Fruit fly (Drosophila melanogaster) whole organism, adult: ENCODE data around the gene CG8927.
A peak's percentile ranks its signal among the peaks of the same experiment; 100 is the strongest.

Source experiments
- CG11617 ChIP-seq: fragments of 200-800 bp; sonication (Bioruptor generic); optimal IDR thresholded peaks from 2 replicates; lab custom pipeline; 2017; ENCODE audit warnings: mild to moderate bottlenecking, missing biosample characterization, missing genetic modification reagents, missing genetic modification characterization
- CG12768 ChIP-seq: fragments of 200-800 bp; sonication (Bioruptor generic); optimal IDR thresholded peaks from 2 replicates; lab custom pipeline; 2017; ENCODE audit warnings: missing biosample characterization, missing genetic modification characterization, mild to moderate bottlenecking, moderate library complexity, missing genetic modification reagents
- CG14711 ChIP-seq: fragments of 200-800 bp; sonication (Bioruptor generic); optimal IDR thresholded peaks from 2 replicates; lab custom pipeline; 2018; ENCODE audit warnings: missing biosample characterization, mild to moderate bottlenecking, missing genetic modification characterization, moderate library complexity
- CG1620 ChIP-seq: fragments of 200-800 bp; sonication (Bioruptor generic); optimal IDR thresholded peaks from 2 replicates; lab custom pipeline; 2016; ENCODE audit warnings: missing biosample characterization, missing genetic modification characterization
- CG33017 ChIP-seq: fragments of 200-800 bp; sonication (Bioruptor generic); optimal IDR thresholded peaks from 2 replicates; lab custom pipeline; 2018; ENCODE audit warnings: missing biosample characterization, mild to moderate bottlenecking, missing genetic modification characterization, moderate library complexity
- CG5204 ChIP-seq: fragments of 200-800 bp; sonication (Bioruptor generic); optimal IDR thresholded peaks from 2 replicates; lab custom pipeline; 2016; ENCODE audit warnings: missing biosample characterization, missing genetic modification characterization
- CG7045 ChIP-seq: fragments of 200-800 bp; sonication (Bioruptor generic); optimal IDR thresholded peaks from 2 replicates; lab custom pipeline; 2017; ENCODE audit warnings: missing biosample characterization, mild to moderate bottlenecking, missing genetic modification characterization
- CG7101 ChIP-seq: fragments of 200-800 bp; sonication (Bioruptor generic); optimal IDR thresholded peaks from 2 replicates; lab custom pipeline; 2018; ENCODE audit warnings: missing biosample characterization, mild to moderate bottlenecking, missing genetic modification characterization, moderate library complexity
- Clk ChIP-seq: fragments of 200-800 bp; sonication (Bioruptor generic); optimal IDR thresholded peaks from 2 replicates; lab custom pipeline; 2017; ENCODE audit warnings: missing biosample characterization, missing genetic modification characterization
- Crg-1 ChIP-seq: fragments of 200-800 bp; sonication (Bioruptor generic); optimal IDR thresholded peaks from 2 replicates; lab custom pipeline; 2016; ENCODE audit warnings: missing biosample characterization, missing genetic modification characterization
- Hr96 ChIP-seq: fragments of 200-800 bp; sonication (Bioruptor generic); optimal IDR thresholded peaks from 2 replicates; lab custom pipeline; 2016; ENCODE audit warnings: missing biosample characterization, missing genetic modification characterization
- Mnt ChIP-seq: fragments of 200-800 bp; sonication (Bioruptor generic); optimal IDR thresholded peaks from 2 replicates; lab custom pipeline; 2016; ENCODE audit warnings: missing biosample characterization, mild to moderate bottlenecking, missing genetic modification characterization
- bab1 ChIP-seq: fragments of 200-800 bp; sonication (Bioruptor generic); optimal IDR thresholded peaks from 3 replicates; lab custom pipeline; 2019; ENCODE audit warnings: missing biosample characterization, mild to moderate bottlenecking, missing genetic modification characterization, moderate library complexity
- cic ChIP-seq: fragments of 200-800 bp; sonication (Bioruptor generic); optimal IDR thresholded peaks from 2 replicates; lab custom pipeline; 2017; ENCODE audit warnings: missing biosample characterization, mild to moderate bottlenecking, missing genetic modification characterization, moderate library complexity
- cnc ChIP-seq, 2 experiments: fragments of >200 bp; optimal IDR thresholded peaks; 2 replicates each; lab custom pipeline; 2017
- kay ChIP-seq: fragments of 200-800 bp; sonication (Bioruptor generic); peaks from one replicate; lab custom pipeline; 2016; ENCODE audit warnings: missing biosample characterization, missing genetic modification characterization, borderline replicate concordance
- ovo ChIP-seq: fragments of 200-800 bp; sonication (Bioruptor generic); optimal IDR thresholded peaks from 2 replicates; lab custom pipeline; 2016; ENCODE audit warnings: missing biosample characterization, missing genetic modification characterization
- pad ChIP-seq: fragments of 200-800 bp; sonication (Bioruptor generic); optimal IDR thresholded peaks from 3 replicates; lab custom pipeline; 2017; ENCODE audit warnings: missing biosample characterization, missing genetic modification characterization, mild to moderate bottlenecking, moderate library complexity, missing genetic modification reagents
- tj ChIP-seq: fragments of 200-800 bp; sonication (Bioruptor generic); optimal IDR thresholded peaks from 3 replicates; lab custom pipeline; 2017; ENCODE audit warnings: missing biosample characterization, mild to moderate bottlenecking, missing genetic modification characterization, moderate library complexity
- toe ChIP-seq: fragments of 200-800 bp; sonication (Bioruptor generic); optimal IDR thresholded peaks from 2 replicates; lab custom pipeline; 2016; ENCODE audit warnings: missing biosample characterization, missing genetic modification characterization

The CG8927 gene

dm6 chr3R:16227074-16227473 lies 46.3 kb downstream of the CG8927 start:
- TF ChIP-seq ovo: no peak
- no peak for TF ChIP-seq CG11617

dm6 chr3R:16228719-16229704 lies 48.2 kb downstream of the CG8927 start:
- TF ChIP-seq CG1620 (GFP tag; lab: Kevin White, UChicago) (no peak), cic (GFP tag; lab: Kevin White, UChicago) (peak; percentile 56), CG33017 (no peak), kay (GFP tag; lab: Kevin White, UChicago) (peak; percentile 70), cnc (optimal IDR thresholded peaks at IDR 0.05; lab: Kevin White, UChicago) (no peak), bab1 (no peak), Crg-1 (no peak), CG14711 (tag; lab: Kevin White, UChicago) (no peak), CG7045 (GFP tag; lab: Kevin White, UChicago) (no peak), CG7101 (tag; lab: Kevin White, UChicago) (no peak), tj (GFP tag; lab: Kevin White, UChicago) (peak; percentile 44), CG5204 (GFP tag; lab: Kevin White, UChicago) (no peak), ovo (no peak), CG12768 (GFP tag; lab: Kevin White, UChicago) (no peak), Clk (no peak), Hr96 (no peak), Mnt (GFP tag; lab: Kevin White, UChicago) (peak; percentile 74), toe (GFP tag; lab: Kevin White, UChicago) (no peak), CG11617 (no peak)

- peak in 1 of 2 experiments; percentile 4 for TF ChIP-seq cnc (optimal IDR thresholded peaks at IDR 0.05; lab: Kevin White, UChicago)
- TF ChIP-seq CG14711 (tag; lab: Kevin White, UChicago): no peak
- peak; percentile 96 for TF ChIP-seq cic (GFP tag; lab: Kevin White, UChicago)
- peak; percentile 25 for TF ChIP-seq Mnt (GFP tag; lab: Kevin White, UChicago)
- no peak for TF ChIP-seq bab1
- TF ChIP-seq CG33017: no peak
- peak; percentile 95 for TF ChIP-seq kay (GFP tag; lab: Kevin White, UChicago)
- TF ChIP-seq tj (GFP tag; lab: Kevin White, UChicago): peak; percentile 4
- peak; percentile 29 for TF ChIP-seq CG12768 (GFP tag; lab: Kevin White, UChicago)
Observed at dm6 chr3R:16230080-16230670, 49.4 kb downstream of the CG8927 start.

dm6 chr3R:16231385-16232307 lies 50.8 kb downstream of the CG8927 start:
- peak; percentile 81 for TF ChIP-seq cic (GFP tag; lab: Kevin White, UChicago)
- peak; percentile 8 for TF ChIP-seq CG33017
- TF ChIP-seq ovo: no peak
- TF ChIP-seq Hr96: peak; percentile 65
- peak; percentile 15 for TF ChIP-seq Clk
- peak; percentile 68 for TF ChIP-seq CG7045 (GFP tag; lab: Kevin White, UChicago)
- peak; percentile 35 for TF ChIP-seq pad (GFP tag; lab: Kevin White, UChicago)
- TF ChIP-seq bab1: peak; percentile 68
- TF ChIP-seq CG7101 (tag; lab: Kevin White, UChicago): peak; percentile 18
- TF ChIP-seq CG14711 (tag; lab: Kevin White, UChicago): peak; percentile 19
- TF ChIP-seq Crg-1: peak; percentile 55
- peak; percentile 49 for TF ChIP-seq CG11617
- peak; percentile 13 for TF ChIP-seq toe (GFP tag; lab: Kevin White, UChicago)
- peak; percentile 67 for TF ChIP-seq CG5204 (GFP tag; lab: Kevin White, UChicago)
- TF ChIP-seq kay (GFP tag; lab: Kevin White, UChicago): no peak
- TF ChIP-seq tj (GFP tag; lab: Kevin White, UChicago): peak; percentile 93
- no peak for TF ChIP-seq CG12768 (GFP tag; lab: Kevin White, UChicago)
- TF ChIP-seq CG1620 (GFP tag; lab: Kevin White, UChicago): peak; percentile 41
- TF ChIP-seq cnc (optimal IDR thresholded peaks at IDR 0.05; lab: Kevin White, UChicago): no peak
- TF ChIP-seq Mnt (GFP tag; lab: Kevin White, UChicago): peak; percentile 93

- TF ChIP-seq toe (GFP tag; lab: Kevin White, UChicago) (no peak), ovo (no peak), kay (GFP tag; lab: Kevin White, UChicago) (no peak), pad (GFP tag; lab: Kevin White, UChicago) (no peak)
Observed at dm6 chr3R:16232569-16232968, 51.7 kb downstream of the CG8927 start.
